Worm (Caenorhabditis elegans) whole organism, L4 larva: ENCODE results near the gene K10D2.5.

Experiments
- ceh-82 ChIP-seq: sonication (generic microtip); optimal IDR thresholded peaks from 2 replicates; lab custom pipeline; 2017; ENCODE audit warnings: missing biosample characterization, missing genetic modification characterization
- ces-1 ChIP-seq: fragments of 150-350 bp; sonication (generic microtip); optimal IDR thresholded peaks from 4 replicates; lab custom pipeline; 2014; ENCODE audit warnings: missing biosample characterization, missing genetic modification reagents, missing genetic modification characterization
- egl-27 ChIP-seq: sonication (generic microtip); optimal IDR thresholded peaks from 3 replicates; lab custom pipeline; 2017; ENCODE audit warnings: missing biosample characterization, missing genetic modification reagents, missing genetic modification characterization
- hif-1 ChIP-seq, 2 experiments: sonication (generic microtip); optimal IDR thresholded peaks; 2 replicates each; lab custom pipeline; 2016 to 2017; ENCODE audit warnings: missing compliant biosample characterization in 2 of 2, missing genetic modification characterization in 2 of 2, missing genetic modification reagents in 2 of 2, missing genotype in 2 of 2, mild to moderate bottlenecking in 1 of 2
- jun-1 ChIP-seq: fragments of 150-350 bp; optimal IDR thresholded peaks from 2 replicates; lab custom pipeline; 2014; ENCODE audit warnings: missing biosample characterization, missing genetic modification reagents, missing genetic modification characterization
- lin-13 ChIP-seq: fragments of 150-350 bp; optimal IDR thresholded peaks from 2 replicates; lab custom pipeline; 2014; ENCODE audit warnings: missing biosample characterization, missing genetic modification reagents, missing genetic modification characterization
- mep-1 ChIP-seq: fragments of 150-350 bp; sonication (generic microtip); optimal IDR thresholded peaks from 3 replicates; lab custom pipeline; 2014; ENCODE audit warnings: missing biosample characterization, missing genetic modification characterization
- nhr-11 ChIP-seq: fragments of 150-350 bp; optimal IDR thresholded peaks from 2 replicates; lab custom pipeline; 2014; ENCODE audit warnings: missing biosample characterization, missing genetic modification characterization
- nhr-237 ChIP-seq: sonication (generic microtip); optimal IDR thresholded peaks from 2 replicates; lab custom pipeline; 2017; ENCODE audit warnings: missing biosample characterization, missing genetic modification characterization
- rbr-2 ChIP-seq: sonication (generic microtip); optimal IDR thresholded peaks from 2 replicates; lab custom pipeline; 2016; ENCODE audit warnings: missing genotype, missing genetic modification characterization, missing compliant biosample characterization
- snpc-4 ChIP-seq: fragments of 150-350 bp; optimal IDR thresholded peaks from 2 replicates; lab custom pipeline; 2014; ENCODE audit warnings: missing biosample characterization, missing genetic modification characterization
- unc-62 ChIP-seq, 3 experiments: fragments of 150-350 bp in 1 of 3; sonication (generic microtip); optimal IDR thresholded peaks in 2 of 3; peaks in 1 of 3; 1 replicate in 1 of 3; 2 replicates in 2 of 3; lab custom pipeline; 2014 to 2017; ENCODE audit warnings: missing biosample characterization in 3 of 3, missing genetic modification characterization in 3 of 3, missing genetic modification reagents in 3 of 3, missing genotype in 1 of 3
- ztf-11 ChIP-seq: fragments of 150-350 bp; optimal IDR thresholded peaks from 2 replicates; lab custom pipeline; 2014; ENCODE audit warnings: missing biosample characterization, missing genetic modification characterization

DNA sequence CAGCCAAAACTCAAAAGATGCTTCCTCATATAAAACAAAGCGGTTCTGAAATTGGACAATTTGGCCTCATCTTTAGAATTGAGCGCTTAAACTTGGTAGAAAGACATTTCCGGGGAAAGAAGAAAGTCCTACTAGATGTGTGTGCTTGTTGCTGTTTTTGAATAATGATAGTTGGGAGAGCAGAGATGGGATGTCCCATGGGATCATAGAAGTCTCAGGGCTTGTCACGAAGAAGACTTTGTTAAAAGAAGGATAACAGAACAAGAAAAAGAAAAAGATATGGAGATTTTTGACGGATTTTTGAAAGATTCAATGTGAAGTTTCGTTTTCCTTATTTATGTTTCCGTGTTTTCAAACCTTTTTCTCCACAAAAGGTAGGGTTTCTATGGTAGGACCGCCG, 46.2 kb downstream of the K10D2.5 start, which contains the start of gene ZC155.2:
- TF ChIP-seq nhr-11 (no peak), mep-1 (tag; lab: Kevin White, UChicago) (no peak), egl-27 (tag; lab: Kevin White, UChicago) (no peak), rbr-2 (tag; lab: Kevin White, UChicago) (no peak), jun-1 (tag; lab: Kevin White, UChicago) (no peak), ces-1 (GFP tag; lab: Kevin White, UChicago) (no peak), nhr-237 (tag; lab: Kevin White, UChicago) (no peak), lin-13 (GFP tag; lab: Kevin White, UChicago) (no peak), snpc-4 (tag; lab: Kevin White, UChicago) (no peak), ztf-11 (tag; lab: Kevin White, UChicago) (no peak), hif-1 (tag; optimal IDR thresholded peaks at IDR 0.05; lab: Kevin White, UChicago) (no peak), ceh-82 (tag; lab: Kevin White, UChicago) (no peak), unc-62 (GFP tag; optimal IDR thresholded peaks at IDR 0.05 in 1 of 2; lab: Kevin White, UChicago) (no peak), unc-62 (tag; optimal IDR thresholded peaks at IDR 0.05; lab: Kevin White, UChicago) (no peak)
